Fruit fly (Drosophila melanogaster): ENCODE measurements around the gene TotE.

The TotE gene

dm6 chr2L:19865539-19866068 lies 47.7 kb downstream of the TotE start (continued):
- TF ChIP-seq CG2116 (GFP tag; optimal IDR thresholded peaks at IDR 0.05) (peak; percentile 81), CG12744 (GFP tag; optimal IDR thresholded peaks at IDR 0.05) (peak; percentile 94), CG9817 (tag; optimal IDR thresholded peaks at IDR 0.05) (peak; percentile 91), CG14965 (GFP tag; optimal IDR thresholded peaks at IDR 0.05; ENCODE audit: borderline replicate concordance) (peak; percentile 65), CG12659 (GFP tag; optimal IDR thresholded peaks at IDR 0.05) (peak; percentile 97), CG10462 (GFP tag; optimal IDR thresholded peaks at IDR 0.05) (peak; percentile 93), CG16779 (GFP tag; IDR thresholded peaks at IDR 0.05) (peak; percentile 87), mam (GFP tag; optimal IDR thresholded peaks at IDR 0.05) (peak; percentile 95), Doc2 (GFP tag; IDR thresholded peaks at IDR 0.05) (peak; percentile 67), ci (GFP tag; IDR thresholded peaks at IDR 0.05) (peak; percentile 99), CG7372 (GFP tag; IDR thresholded peaks at IDR 0.05) (peak; percentile 90), CG3838 (GFP tag; optimal IDR thresholded peaks at IDR 0.05) (peak; percentile 83), CG9215 (GFP tag; IDR thresholded peaks at IDR 0.05) (peak; percentile 81), gt (GFP tag; IDR thresholded peaks at IDR 0.05) (peak; percentile 86), CG31224 (GFP tag; IDR thresholded peaks at IDR 0.05) (peak; percentile 87), dpn (GFP tag; optimal IDR thresholded peaks at IDR 0.05) (peak; percentile 92 to 97), CG11504 (tag; optimal IDR thresholded peaks at IDR 0.05) (peak; percentile 100), CG6813 (GFP tag; optimal IDR thresholded peaks at IDR 0.05) (peak; percentile 88), yki (optimal IDR thresholded peaks at IDR 0.05) (no peak), pb (GFP tag; optimal IDR thresholded peaks at IDR 0.05) (peak; percentile 85), sens-2 (GFP tag; IDR thresholded peaks at IDR 0.05) (peak; percentile 94), CG4617 (GFP tag; optimal IDR thresholded peaks at IDR 0.05; ENCODE audit: borderline replicate concordance) (peak; percentile 85), pros (GFP tag; optimal IDR thresholded peaks at IDR 0.05) (peak; percentile 6), CG15011 (GFP tag; optimal IDR thresholded peaks at IDR 0.05) (peak; percentile 83), abd-A (tag; optimal IDR thresholded peaks at IDR 0.05) (no peak), NfI (GFP tag; optimal IDR thresholded peaks at IDR 0.05) (peak; percentile 93), Hand (GFP tag; optimal IDR thresholded peaks at IDR 0.05) (peak; percentile 86), az2 (GFP tag; optimal IDR thresholded peaks at IDR 0.05) (peak; percentile 96), CG17359 (tag; optimal IDR thresholded peaks at IDR 0.05) (peak; percentile 96), HLHmδ (GFP tag; optimal IDR thresholded peaks at IDR 0.05) (no peak), CrebB (tag; optimal IDR thresholded peaks at IDR 0.05) (peak; percentile 93), CG11398 (GFP tag; optimal IDR thresholded peaks at IDR 0.05) (peak; percentile 96), pan (optimal IDR thresholded peaks at IDR 0.05) (no peak), pan (GFP tag; optimal IDR thresholded peaks at IDR 0.05 in 1 of 2, IDR thresholded peaks at IDR 0.05 in 1 of 2) (peak in 1 of 2 experiments; percentile 97), org-1 (GFP tag; optimal IDR thresholded peaks at IDR 0.05) (peak; percentile 95), nom (GFP tag; optimal IDR thresholded peaks at IDR 0.05) (peak; percentile 64), wek (GFP tag; optimal IDR thresholded peaks at IDR 0.05) (peak; percentile 79), CG15073 (GFP tag; optimal IDR thresholded peaks at IDR 0.05) (peak; percentile 75), Scr (GFP tag; IDR thresholded peaks at IDR 0.05; ENCODE audit: partially characterized antibody) (no peak), CG12104 (GFP tag; optimal IDR thresholded peaks at IDR 0.05) (peak; percentile 60), Six4 (GFP tag; optimal IDR thresholded peaks at IDR 0.05) (peak; percentile 90), CG6254 (GFP tag; optimal IDR thresholded peaks at IDR 0.05) (peak; percentile 87), MBD-R2 (GFP tag; IDR thresholded peaks at IDR 0.05) (peak; percentile 89), fu2 (GFP tag; optimal IDR thresholded peaks at IDR 0.05) (peak; percentile 92), stwl (tag; optimal IDR thresholded peaks at IDR 0.05) (peak; percentile 60), sd (tag; optimal IDR thresholded peaks at IDR 0.05) (peak; percentile 84), CG9437 (GFP tag; optimal IDR thresholded peaks at IDR 0.05) (peak; percentile 83), Ets97D (GFP tag; optimal IDR thresholded peaks at IDR 0.05) (peak; percentile 70), CG8924 (tag; optimal IDR thresholded peaks at IDR 0.05) (peak; percentile 97), CkIIα-i1 (GFP tag; IDR thresholded peaks at IDR 0.05) (no peak), zfh1 (GFP tag; IDR thresholded peaks at IDR 0.05) (peak; percentile 96)

All from whole organism, embryonic.